Worm (Caenorhabditis elegans): ENCODE measurements around the gene arcp-1.

DNA sequence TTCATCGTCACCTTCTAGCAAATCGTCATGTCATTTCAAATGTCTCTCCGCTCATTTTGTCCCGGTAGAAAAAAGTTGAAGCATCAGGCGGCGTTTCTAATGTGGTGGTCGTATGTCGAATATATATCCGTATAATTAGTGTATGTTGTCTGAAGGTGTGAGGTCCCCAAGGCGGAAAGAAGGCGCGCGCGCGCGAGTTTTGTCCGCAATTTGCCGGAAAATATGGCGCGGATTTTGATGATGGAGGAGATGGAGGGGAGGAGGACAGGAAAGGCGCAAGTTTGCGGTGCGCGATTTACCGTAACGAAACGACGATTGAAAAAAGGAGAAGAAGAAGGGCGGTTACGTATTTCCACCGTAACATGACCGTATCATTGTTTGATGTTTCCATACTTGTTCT, 17.1 kb downstream of the arcp-1 start:
- TF ChIP-seq unc-62 (GFP tag; optimal IDR thresholded peaks at IDR 0.05) (no peak), snpc-4 (tag; optimal IDR thresholded peaks at IDR 0.05) (no peak), ztf-11 (tag; optimal IDR thresholded peaks at IDR 0.05) (no peak), nhr-28 (tag; optimal IDR thresholded peaks at IDR 0.05) (no peak), flh-1 (GFP tag; optimal IDR thresholded peaks at IDR 0.05) (no peak), M03D4.4 (tag; optimal IDR thresholded peaks at IDR 0.05) (no peak)

Measured in whole organism, mixed stage, embryonic.